Fruit fly (Drosophila melanogaster): Measurements from ENCODE around the gene Dhc1.

The Dhc1 gene

DNA sequence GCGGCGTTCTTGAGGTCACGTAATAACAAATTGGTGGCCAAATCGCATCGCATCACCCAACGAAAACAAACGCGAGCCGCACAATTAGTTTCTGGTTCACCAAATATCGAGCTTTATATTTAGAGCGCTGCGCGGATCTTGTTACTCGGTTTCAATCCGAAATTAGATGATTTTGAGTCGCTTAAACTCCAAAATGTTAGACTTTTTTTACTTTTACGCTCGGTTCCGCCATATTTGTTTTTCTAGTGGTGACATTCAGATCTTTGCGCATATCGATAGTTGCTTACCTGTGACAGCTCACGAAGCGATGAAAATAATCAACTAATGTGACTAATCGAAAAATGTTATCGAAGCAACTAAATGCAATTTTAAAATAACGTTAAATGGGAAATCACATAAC lies 37.1 kb downstream of the Dhc1 start, which contains the start of gene Scm (continued):
- TF ChIP-seq ttk (GFP tag; IDR thresholded peaks at IDR 0.05) (no peak), eve (GFP tag; optimal IDR thresholded peaks at IDR 0.05) (no peak), CG12155 (GFP tag; optimal IDR thresholded peaks at IDR 0.05) (no peak), CG8290 (GFP tag; optimal IDR thresholded peaks at IDR 0.05) (peak; percentile 48), CG8290 (tag; optimal IDR thresholded peaks at IDR 0.05) (no peak), gro (GFP tag; optimal IDR thresholded peaks at IDR 0.05) (peak; percentile 19), CG10274 (GFP tag; optimal IDR thresholded peaks at IDR 0.05) (no peak), Dll (GFP tag; IDR thresholded peaks at IDR 0.05; ENCODE audit: partially characterized antibody) (peak; percentile 90), NFAT (GFP tag; IDR thresholded peaks at IDR 0.05) (no peak), CG30403 (GFP tag; optimal IDR thresholded peaks at IDR 0.05) (no peak), Myb (GFP tag; optimal IDR thresholded peaks at IDR 0.05) (peak; percentile 94), fd64A (GFP tag; optimal IDR thresholded peaks at IDR 0.05) (no peak), toy (GFP tag; IDR thresholded peaks at IDR 0.05) (no peak), CG3407 (GFP tag; optimal IDR thresholded peaks at IDR 0.05) (no peak), Sin3A (optimal IDR thresholded peaks at IDR 0.05) (peak; percentile 15), Dad (GFP tag; optimal IDR thresholded peaks at IDR 0.05) (no peak), Hsf (GFP tag; optimal IDR thresholded peaks at IDR 0.05) (no peak), Taf1 (GFP tag; IDR thresholded peaks at IDR 0.05) (no peak), CG7987 (GFP tag; optimal IDR thresholded peaks at IDR 0.05) (peak; percentile 22), CG12659 (GFP tag; optimal IDR thresholded peaks at IDR 0.05) (peak; percentile 79), CG17385 (GFP tag; optimal IDR thresholded peaks at IDR 0.05) (no peak), bbx (GFP tag; IDR thresholded peaks at IDR 0.05; ENCODE audit: partially characterized antibody) (peak; percentile 95), Tbp (GFP tag; optimal IDR thresholded peaks at IDR 0.05) (no peak), Max (GFP tag; optimal IDR thresholded peaks at IDR 0.05) (no peak), bowl (GFP tag; IDR thresholded peaks at IDR 0.05) (no peak), CG6854 (GFP tag; optimal IDR thresholded peaks at IDR 0.05) (no peak), Xbp1 (GFP tag; optimal IDR thresholded peaks at IDR 0.05) (peak; percentile 19), jing (GFP tag; optimal IDR thresholded peaks at IDR 0.05) (no peak), Ets65A (GFP tag) (no peak), inv (GFP tag; IDR thresholded peaks at IDR 0.05; ENCODE audit: partially characterized antibody) (peak; percentile 80), nerfin-2 (GFP tag; IDR thresholded peaks at IDR 0.05; ENCODE audit: partially characterized antibody) (peak; percentile 80), Scr (GFP tag; IDR thresholded peaks at IDR 0.05; ENCODE audit: partially characterized antibody) (peak; percentile 88), Sox102F (GFP tag; optimal IDR thresholded peaks at IDR 0.05) (no peak), HmgD (GFP tag; optimal IDR thresholded peaks at IDR 0.05) (peak; percentile 61), CkIIα-i1 (GFP tag; IDR thresholded peaks at IDR 0.05) (no peak), CG3065 (GFP tag; optimal IDR thresholded peaks at IDR 0.05) (peak; percentile 5), CG2875 (GFP tag; optimal IDR thresholded peaks at IDR 0.05) (no peak), hbn (GFP tag; IDR thresholded peaks at IDR 0.05; ENCODE audit: partially characterized antibody) (peak; percentile 92), CG17186 (GFP tag; optimal IDR thresholded peaks at IDR 0.05) (peak; percentile 85), esg (GFP tag; conservative IDR thresholded peaks at IDR 0.05) (no peak), CG10543 (GFP tag; optimal IDR thresholded peaks at IDR 0.05) (no peak), prd (optimal IDR thresholded peaks at IDR 0.05) (no peak), prd (GFP tag; IDR thresholded peaks at IDR 0.05) (no peak), PHDP (tag; optimal IDR thresholded peaks at IDR 0.05) (peak; percentile 25), mld (GFP tag; IDR thresholded peaks at IDR 0.05; ENCODE audit: partially characterized antibody) (peak; percentile 51; the same call in 1 of the 3 replicates), CG18262 (tag; optimal IDR thresholded peaks at IDR 0.05) (peak; percentile 19), CrebB (tag; optimal IDR thresholded peaks at IDR 0.05) (no peak), unpg (GFP tag; optimal IDR thresholded peaks at IDR 0.05) (no peak), tna (GFP tag; IDR thresholded peaks at IDR 0.05; ENCODE audit: partially characterized antibody) (peak; percentile 89), CG15479 (GFP tag; optimal IDR thresholded peaks at IDR 0.05) (no peak), CG32767 (GFP tag; IDR thresholded peaks at IDR 0.05) (no peak), H2.0 (GFP tag; IDR thresholded peaks at IDR 0.05) (no peak)
